Fruit fly (Drosophila melanogaster): ENCODE measurements around the gene kuk.

Gene kuk

dm6 chr3R:17133897-17134296 lies 53.9 kb downstream of the kuk start, which contains the start of gene CG31267:
Gene CG31267 (plus strand): TSS chr3R:17134197.
- TF ChIP-seq svp (GFP tag) = peak; percentile 14
- no peak for TF ChIP-seq CG6854 (GFP tag; optimal IDR thresholded peaks at IDR 0.05)

Data from whole organism, prepupa.